Worm (Caenorhabditis elegans) whole organism, late embryonic: Measurements from ENCODE around the gene B0281.5.

Experiments
- elt-2 ChIP-seq: sonication (generic microtip); optimal IDR thresholded peaks from 2 replicates; lab custom pipeline; 2016; ENCODE audit warnings: missing genetic modification reagents, missing genetic modification characterization, missing compliant biosample characterization
- sdc-2 ChIP-seq: sonication (generic microtip); optimal IDR thresholded peaks from 2 replicates; lab custom pipeline; 2016; ENCODE audit warnings: missing genotype, missing genetic modification characterization, missing compliant biosample characterization

DNA sequence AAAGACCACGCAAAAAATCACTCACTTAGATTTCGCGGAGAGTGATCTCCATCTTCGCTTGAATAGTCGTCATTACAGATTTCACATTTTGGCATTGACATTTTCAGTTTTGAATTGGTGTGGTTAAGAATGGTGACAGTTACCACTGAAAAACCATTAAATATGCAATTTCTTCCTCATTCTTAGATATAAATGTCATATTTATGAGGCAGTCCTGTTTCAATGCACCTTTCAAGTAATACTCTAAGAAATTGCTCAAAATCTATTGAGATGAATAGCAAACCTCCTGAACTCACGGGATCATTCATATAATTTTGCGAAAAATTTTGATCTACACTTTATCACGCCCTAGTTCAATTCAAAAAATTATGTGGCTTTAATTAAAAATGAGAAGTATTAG, 8.7 kb downstream of the B0281.5 start, which contains the start of gene K09F6.7:
- TF ChIP-seq elt-2 (tag; lab: Kevin White, UChicago) (no peak), sdc-2 (tag; lab: Kevin White, UChicago) (no peak)
